Fruit fly (Drosophila melanogaster): ENCODE data around the gene Csas.
A peak's percentile ranks its signal among the peaks of the same experiment; 100 is the strongest.

The Csas gene

DNA sequence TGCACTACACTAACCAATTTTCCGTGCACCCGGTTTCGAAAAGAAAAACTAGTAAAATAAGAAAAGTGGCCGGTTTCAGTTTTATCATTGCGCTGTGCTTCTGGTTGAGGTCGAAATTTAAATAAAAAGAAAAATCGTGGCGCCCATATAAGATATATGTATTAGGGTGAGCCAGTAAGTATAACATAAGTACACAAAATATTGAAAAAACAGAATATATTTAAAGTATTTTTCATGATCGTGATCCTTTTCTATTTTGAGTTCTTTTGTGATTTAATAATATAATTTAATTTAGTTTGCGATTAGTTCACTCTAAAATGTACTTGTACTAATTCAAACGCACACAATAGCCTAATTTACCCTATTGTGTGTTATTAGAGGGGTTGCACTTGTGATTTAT is at the start of gene Csas:
Gene Csas, minus strand, starts transcription at position 101 of the 400 bp plus-strand sequence.
- TF ChIP-seq CG9948 (tag; optimal IDR thresholded peaks at IDR 0.05) (no peak), CG15710 (tag; optimal IDR thresholded peaks at IDR 0.05) (no peak), gl (tag; optimal IDR thresholded peaks at IDR 0.05) (no peak), CG8301 (tag; optimal IDR thresholded peaks at IDR 0.05) (no peak), rn (GFP tag; IDR thresholded peaks at IDR 0.05) (no peak), EcR (GFP tag; optimal IDR thresholded peaks at IDR 0.05) (no peak), Snoo (tag; optimal IDR thresholded peaks at IDR 0.05) (no peak), D1 (tag; optimal IDR thresholded peaks at IDR 0.05) (no peak), CG12605 (GFP tag; IDR thresholded peaks at IDR 0.05) (no peak), Ets98B (GFP tag; IDR thresholded peaks at IDR 0.05) (no peak), Pif1B (GFP tag; optimal IDR thresholded peaks at IDR 0.05) (no peak), CG32121 (GFP tag; IDR thresholded peaks at IDR 0.05) (no peak), CG10348 (GFP tag; IDR thresholded peaks at IDR 0.05) (no peak), CG17806 (tag; optimal IDR thresholded peaks at IDR 0.05) (no peak), CG14655 (GFP tag; optimal IDR thresholded peaks at IDR 0.05) (no peak), fd96Ca (GFP tag; IDR thresholded peaks at IDR 0.05) (no peak)

dm6 chr3L:20036610-20037009 is 47.8 kb upstream of the Csas start:
- no peak for TF ChIP-seq CG34367 (tag; optimal IDR thresholded peaks at IDR 0.05)
- TF ChIP-seq CG13204 (GFP tag; optimal IDR thresholded peaks at IDR 0.05) = no peak
- TF ChIP-seq Snoo (tag; optimal IDR thresholded peaks at IDR 0.05) = no peak
- no peak for TF ChIP-seq CG8159 (tag; optimal IDR thresholded peaks at IDR 0.05)
- no peak for TF ChIP-seq CG10348 (GFP tag; IDR thresholded peaks at IDR 0.05)
- no peak for TF ChIP-seq CG15710 (tag; optimal IDR thresholded peaks at IDR 0.05)
- TF ChIP-seq CG32121 (GFP tag; IDR thresholded peaks at IDR 0.05) = no peak
- TF ChIP-seq fd96Ca (GFP tag; IDR thresholded peaks at IDR 0.05) = no peak
- TF ChIP-seq D1 (tag; optimal IDR thresholded peaks at IDR 0.05) = no peak

DNA sequence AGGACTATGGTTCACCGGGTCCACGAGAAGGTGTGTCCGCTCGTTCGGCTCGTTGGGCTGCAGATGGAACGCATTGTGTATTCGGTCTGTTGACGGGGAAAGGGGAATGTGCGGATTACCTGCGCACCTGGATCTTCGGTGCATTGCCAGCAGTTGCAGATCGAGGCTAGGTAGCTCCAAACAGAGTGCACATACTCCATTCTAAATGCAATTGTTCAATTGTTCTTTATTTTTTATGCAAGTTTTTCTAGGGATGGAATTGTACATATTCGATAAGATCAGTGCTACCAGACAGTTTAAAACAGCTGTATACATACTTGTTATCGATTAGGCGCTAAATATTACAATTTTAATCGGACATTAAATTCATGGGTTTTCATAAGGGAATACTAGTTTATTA is 40.0 kb upstream of the Csas start, which contains the start of gene Lamtor1:
Gene Lamtor1, minus strand, starts transcription at position 268 of the 400 bp plus-strand sequence.
- TF ChIP-seq CG32121 (GFP tag; IDR thresholded peaks at IDR 0.05) (no peak), gl (tag; optimal IDR thresholded peaks at IDR 0.05) (no peak), CG14655 (GFP tag; optimal IDR thresholded peaks at IDR 0.05) (no peak), fd96Ca (GFP tag; IDR thresholded peaks at IDR 0.05) (no peak), Pif1A (GFP tag; optimal IDR thresholded peaks at IDR 0.05) (no peak), CG9948 (tag; optimal IDR thresholded peaks at IDR 0.05) (no peak), CG8159 (tag; optimal IDR thresholded peaks at IDR 0.05) (no peak), Pif1B (GFP tag; optimal IDR thresholded peaks at IDR 0.05) (no peak), CG8301 (tag; optimal IDR thresholded peaks at IDR 0.05) (no peak), Snoo (tag; optimal IDR thresholded peaks at IDR 0.05) (no peak), rn (GFP tag; IDR thresholded peaks at IDR 0.05) (no peak), CG10348 (GFP tag; IDR thresholded peaks at IDR 0.05) (no peak), CG17806 (tag; optimal IDR thresholded peaks at IDR 0.05) (no peak), CG34367 (tag; optimal IDR thresholded peaks at IDR 0.05) (no peak), CG4496 (GFP tag; IDR thresholded peaks at IDR 0.05) (no peak), EcR (GFP tag; optimal IDR thresholded peaks at IDR 0.05) (no peak), D1 (tag; optimal IDR thresholded peaks at IDR 0.05) (no peak), Ets98B (GFP tag; IDR thresholded peaks at IDR 0.05) (no peak), CG15710 (tag; optimal IDR thresholded peaks at IDR 0.05) (no peak)

dm6 chr3L:20027735-20028134 is 38.9 kb upstream of the Csas start, which contains the start of gene CG14183:
CG14183 (minus strand) TSS chr3L:20027835.
- no peak for TF ChIP-seq CG13204 (GFP tag; optimal IDR thresholded peaks at IDR 0.05)
- no peak for TF ChIP-seq D1 (tag; optimal IDR thresholded peaks at IDR 0.05)
- TF ChIP-seq gl (tag; optimal IDR thresholded peaks at IDR 0.05) = no peak
- no peak for TF ChIP-seq Ets98B (GFP tag; IDR thresholded peaks at IDR 0.05)
- no peak for TF ChIP-seq CG4496 (GFP tag; IDR thresholded peaks at IDR 0.05)
- TF ChIP-seq CG8301 (tag; optimal IDR thresholded peaks at IDR 0.05) = no peak
- no peak for TF ChIP-seq CG34367 (tag; optimal IDR thresholded peaks at IDR 0.05)
- no peak for TF ChIP-seq EcR (GFP tag; optimal IDR thresholded peaks at IDR 0.05)
- TF ChIP-seq CG14655 (GFP tag; optimal IDR thresholded peaks at IDR 0.05) = no peak
- TF ChIP-seq CG8159 (tag; optimal IDR thresholded peaks at IDR 0.05) = no peak
- no peak for TF ChIP-seq CG32121 (GFP tag; IDR thresholded peaks at IDR 0.05)
- no peak for TF ChIP-seq CG15710 (tag; optimal IDR thresholded peaks at IDR 0.05)
- no peak for TF ChIP-seq Pif1B (GFP tag; optimal IDR thresholded peaks at IDR 0.05)
- no peak for TF ChIP-seq CG17806 (tag; optimal IDR thresholded peaks at IDR 0.05)
- TF ChIP-seq CG12605 (GFP tag; IDR thresholded peaks at IDR 0.05) = no peak
- TF ChIP-seq CG10348 (GFP tag; IDR thresholded peaks at IDR 0.05) = no peak
- TF ChIP-seq Snoo (tag; optimal IDR thresholded peaks at IDR 0.05) = no peak
- TF ChIP-seq CG9948 (tag; optimal IDR thresholded peaks at IDR 0.05) = no peak
- TF ChIP-seq rn (GFP tag; IDR thresholded peaks at IDR 0.05) = no peak

dm6 chr3L:20006269-20007265 is 17.8 kb upstream of the Csas start:
- TF ChIP-seq EcR (GFP tag; optimal IDR thresholded peaks at IDR 0.05) (peak; percentile 6), CG9948 (tag; optimal IDR thresholded peaks at IDR 0.05) (no peak)

Data from whole organism, pupa.